Fruit fly (Drosophila melanogaster): ENCODE results near the gene CG32536.

Gene CG32536

dm6 chrX:19314283-19315178 is 37.8 kb upstream of the CG32536 start:
- TF ChIP-seq Mnt (GFP tag; optimal IDR thresholded peaks at IDR 0.05) = no peak

- TF ChIP-seq CG11617 (GFP tag; optimal IDR thresholded peaks at IDR 0.05) (no peak), Crg-1 (GFP tag; optimal IDR thresholded peaks at IDR 0.05) (no peak), toe (GFP tag; optimal IDR thresholded peaks at IDR 0.05) (no peak), CG33017 (tag; optimal IDR thresholded peaks at IDR 0.05) (no peak), cnc (optimal IDR thresholded peaks at IDR 0.05) (no peak), pad (GFP tag; optimal IDR thresholded peaks at IDR 0.05) (no peak), ovo (GFP tag; optimal IDR thresholded peaks at IDR 0.05) (no peak), cic (GFP tag; optimal IDR thresholded peaks at IDR 0.05) (no peak)
These were observed 33.0 kb upstream of the CG32536 start for dm6 chrX:19309648-19310047.

DNA sequence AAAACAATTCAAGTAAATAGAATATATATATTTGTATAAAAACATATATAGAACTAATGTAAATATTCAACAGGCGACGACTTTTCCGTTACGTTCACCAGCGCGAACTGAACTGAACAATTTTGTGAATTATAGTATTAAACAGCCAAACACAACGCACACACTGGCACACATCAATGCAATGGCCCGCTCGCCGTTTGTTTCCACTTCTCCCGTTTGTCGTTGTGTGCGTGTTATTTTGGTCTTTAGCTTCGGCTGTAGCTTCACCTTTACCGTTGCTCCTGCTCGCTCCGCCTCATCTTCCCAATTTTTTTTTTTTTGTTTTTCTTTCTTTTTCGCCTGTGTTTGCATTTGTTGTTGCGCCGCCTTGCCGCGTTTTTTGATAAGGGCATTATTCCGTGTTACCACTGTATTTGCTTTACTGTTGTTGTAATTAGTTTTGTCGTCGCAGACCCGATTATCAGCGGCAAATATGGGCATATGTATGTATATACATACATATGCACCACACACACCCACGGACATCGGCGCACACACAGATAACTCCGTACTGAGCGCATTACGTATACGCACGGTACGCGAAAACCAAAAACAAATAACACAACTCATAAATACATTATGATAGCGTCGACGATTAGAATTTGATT is 31.2 kb upstream of the CG32536 start, which contains the start of gene CG8051:
Gene CG8051 (minus strand): TSS at position 116 of the 647 bp plus-strand sequence.
- TF ChIP-seq bab1 (GFP tag; optimal IDR thresholded peaks at IDR 0.05) = no peak
- TF ChIP-seq tj (GFP tag; optimal IDR thresholded peaks at IDR 0.05) = peak; percentile 18
- TF ChIP-seq cnc (optimal IDR thresholded peaks at IDR 0.05) = no peak
- no peak for TF ChIP-seq Crg-1 (GFP tag; optimal IDR thresholded peaks at IDR 0.05)
- TF ChIP-seq Clk (GFP tag; optimal IDR thresholded peaks at IDR 0.05) = no peak
- TF ChIP-seq CG7045 (GFP tag; optimal IDR thresholded peaks at IDR 0.05) = no peak
- peak; percentile 11 for TF ChIP-seq CG11617 (GFP tag; optimal IDR thresholded peaks at IDR 0.05)
- peak; percentile 10 for TF ChIP-seq CG14711 (tag; optimal IDR thresholded peaks at IDR 0.05)
- TF ChIP-seq CG1620 (GFP tag; optimal IDR thresholded peaks at IDR 0.05) = no peak
- peak; percentile 10 for TF ChIP-seq CG33017 (tag; optimal IDR thresholded peaks at IDR 0.05)
- TF ChIP-seq toe (GFP tag; optimal IDR thresholded peaks at IDR 0.05) = no peak
- TF ChIP-seq Hr96 (GFP tag; optimal IDR thresholded peaks at IDR 0.05) = peak; percentile 25
- peak; percentile 71 for TF ChIP-seq kay (GFP tag; ENCODE audit: borderline replicate concordance)
- peak; percentile 16 for TF ChIP-seq CG7101 (tag; optimal IDR thresholded peaks at IDR 0.05)
- TF ChIP-seq ovo (GFP tag; optimal IDR thresholded peaks at IDR 0.05) = peak; percentile 58
- TF ChIP-seq CG5204 (GFP tag; optimal IDR thresholded peaks at IDR 0.05) = no peak
- TF ChIP-seq CG12768 (GFP tag; optimal IDR thresholded peaks at IDR 0.05) = peak; percentile 20
- peak; percentile 71 for TF ChIP-seq Mnt (GFP tag; optimal IDR thresholded peaks at IDR 0.05)
- TF ChIP-seq cic (GFP tag; optimal IDR thresholded peaks at IDR 0.05) = peak; percentile 84
- no peak for TF ChIP-seq pad (GFP tag; optimal IDR thresholded peaks at IDR 0.05)

DNA sequence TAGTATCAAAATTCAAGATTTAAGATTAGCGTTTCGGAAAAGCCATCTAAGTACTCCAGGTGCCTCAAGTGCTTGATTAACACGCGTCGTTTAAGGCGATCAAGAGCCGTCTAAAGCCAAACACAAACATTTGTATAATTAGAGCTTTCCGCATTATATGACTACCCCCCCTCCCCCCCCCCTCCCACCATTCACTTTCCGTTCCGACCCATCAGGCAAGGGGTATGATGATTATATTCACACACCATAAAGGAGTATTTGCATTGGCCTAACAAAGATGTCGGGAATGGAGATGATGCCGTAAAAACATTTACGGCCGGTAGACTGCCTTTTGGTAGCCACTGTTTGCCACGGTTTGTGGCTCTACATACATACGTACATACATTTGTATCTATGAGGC is 29.8 kb upstream of the CG32536 start:
- no peak for TF ChIP-seq Hr96 (GFP tag; optimal IDR thresholded peaks at IDR 0.05)
- no peak for TF ChIP-seq Clk (GFP tag; optimal IDR thresholded peaks at IDR 0.05)
- peak; percentile 16 for TF ChIP-seq tj (GFP tag; optimal IDR thresholded peaks at IDR 0.05)
- peak; percentile 18 for TF ChIP-seq CG7045 (GFP tag; optimal IDR thresholded peaks at IDR 0.05)
- TF ChIP-seq Mnt (GFP tag; optimal IDR thresholded peaks at IDR 0.05) = no peak
- no peak for TF ChIP-seq CG1620 (GFP tag; optimal IDR thresholded peaks at IDR 0.05)
- peak; percentile 19 for TF ChIP-seq cic (GFP tag; optimal IDR thresholded peaks at IDR 0.05)
- no peak for TF ChIP-seq pad (GFP tag; optimal IDR thresholded peaks at IDR 0.05)

dm6 chrX:19305172-19305571 is 28.5 kb upstream of the CG32536 start:
- TF ChIP-seq Crg-1 (GFP tag; optimal IDR thresholded peaks at IDR 0.05) (no peak), CG33017 (tag; optimal IDR thresholded peaks at IDR 0.05) (no peak), CG12768 (GFP tag; optimal IDR thresholded peaks at IDR 0.05) (no peak), CG5204 (GFP tag; optimal IDR thresholded peaks at IDR 0.05) (no peak), CG11617 (GFP tag; optimal IDR thresholded peaks at IDR 0.05) (no peak), bab1 (GFP tag; optimal IDR thresholded peaks at IDR 0.05) (no peak), Mnt (GFP tag; optimal IDR thresholded peaks at IDR 0.05) (no peak), Clk (GFP tag; optimal IDR thresholded peaks at IDR 0.05) (no peak), CG7045 (GFP tag; optimal IDR thresholded peaks at IDR 0.05) (no peak)

DNA sequence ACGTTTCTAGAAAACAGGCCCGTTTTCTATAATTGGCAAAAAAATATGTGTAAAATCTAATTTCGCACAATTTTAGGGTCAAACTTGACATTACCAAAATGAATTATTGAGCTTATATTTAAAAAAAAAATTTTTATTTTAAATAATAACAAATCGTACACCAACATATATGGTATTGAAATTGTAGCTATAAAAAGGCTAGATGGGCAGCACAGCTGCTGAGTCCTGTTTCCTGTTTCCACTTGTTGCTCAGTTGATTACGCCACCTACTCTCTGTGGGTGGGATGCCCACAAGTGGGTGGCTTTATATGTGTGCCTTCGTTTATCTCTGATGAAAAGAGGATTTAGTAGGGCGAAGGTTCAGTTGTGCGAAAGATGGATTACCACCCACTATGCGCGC is 22.7 kb upstream of the CG32536 start:
- TF ChIP-seq CG1620 (GFP tag; optimal IDR thresholded peaks at IDR 0.05) (no peak), ovo (GFP tag; optimal IDR thresholded peaks at IDR 0.05) (no peak), CG7101 (tag; optimal IDR thresholded peaks at IDR 0.05) (no peak), Hr96 (GFP tag; optimal IDR thresholded peaks at IDR 0.05) (no peak), CG14711 (tag; optimal IDR thresholded peaks at IDR 0.05) (no peak), CG33017 (tag; optimal IDR thresholded peaks at IDR 0.05) (no peak), cic (GFP tag; optimal IDR thresholded peaks at IDR 0.05) (no peak), tj (GFP tag; optimal IDR thresholded peaks at IDR 0.05) (no peak), Crg-1 (GFP tag; optimal IDR thresholded peaks at IDR 0.05) (no peak), Clk (GFP tag; optimal IDR thresholded peaks at IDR 0.05) (no peak)

DNA sequence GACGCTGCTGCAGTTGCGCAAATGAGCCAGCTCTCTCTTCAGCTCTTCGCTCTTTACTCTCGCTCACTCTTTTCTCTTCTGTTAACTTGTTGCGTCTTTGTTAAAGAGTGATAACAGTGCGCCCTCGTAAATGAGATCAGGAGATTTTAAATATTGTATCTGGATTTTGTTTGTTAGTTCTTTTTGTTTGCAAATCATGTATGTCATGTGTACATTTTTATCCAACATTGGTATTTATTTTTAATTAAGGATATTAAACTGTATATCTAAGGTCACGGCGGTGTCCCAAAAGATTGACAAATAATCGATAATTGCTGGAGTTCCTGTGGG is 22.1 kb upstream of the CG32536 start:
- TF ChIP-seq bab1 (GFP tag; optimal IDR thresholded peaks at IDR 0.05) (peak; percentile 21), CG14711 (tag; optimal IDR thresholded peaks at IDR 0.05) (peak; percentile 55), CG12768 (GFP tag; optimal IDR thresholded peaks at IDR 0.05) (no peak), Crg-1 (GFP tag; optimal IDR thresholded peaks at IDR 0.05) (no peak), toe (GFP tag; optimal IDR thresholded peaks at IDR 0.05) (no peak), Hr96 (GFP tag; optimal IDR thresholded peaks at IDR 0.05) (no peak), cic (GFP tag; optimal IDR thresholded peaks at IDR 0.05) (no peak), CG11617 (GFP tag; optimal IDR thresholded peaks at IDR 0.05) (no peak), CG33017 (tag; optimal IDR thresholded peaks at IDR 0.05) (no peak), CG7045 (GFP tag; optimal IDR thresholded peaks at IDR 0.05) (no peak), CG7101 (tag; optimal IDR thresholded peaks at IDR 0.05) (peak; percentile 17), tj (GFP tag; optimal IDR thresholded peaks at IDR 0.05) (no peak), kay (GFP tag; ENCODE audit: borderline replicate concordance) (no peak), Clk (GFP tag; optimal IDR thresholded peaks at IDR 0.05) (no peak), pad (GFP tag; optimal IDR thresholded peaks at IDR 0.05) (no peak), Mnt (GFP tag; optimal IDR thresholded peaks at IDR 0.05) (no peak), CG1620 (GFP tag; optimal IDR thresholded peaks at IDR 0.05) (peak; percentile 13), ovo (GFP tag; optimal IDR thresholded peaks at IDR 0.05) (no peak), CG5204 (GFP tag; optimal IDR thresholded peaks at IDR 0.05) (peak; percentile 39), cnc (optimal IDR thresholded peaks at IDR 0.05) (no peak)

Measured in whole organism, adult.